Worm (Caenorhabditis elegans) whole organism, L1 larva: ENCODE results near the gene Y69A2AR.25.

ENCODE experiments used
- ceh-8 ChIP-seq: fragments of 200-800 bp; sonication (Bioruptor generic); optimal IDR thresholded peaks from 2 replicates; lab custom pipeline; 2018; ENCODE audit warnings: mild to moderate bottlenecking, missing genetic modification characterization, moderate library complexity, missing compliant biosample characterization
- egl-27 ChIP-seq, 2 experiments: fragments of 150-350 bp in 1 of 2; sonication (generic microtip); optimal IDR thresholded peaks; 3 replicates each; lab custom pipeline; 2017 to 2018; ENCODE audit warnings: missing biosample characterization in 2 of 2, missing genetic modification characterization in 2 of 2, missing genetic modification reagents in 2 of 2
- hlh-4 ChIP-seq: sonication (generic microtip); optimal IDR thresholded peaks from 2 replicates; lab custom pipeline; 2016; ENCODE audit warnings: mild to moderate bottlenecking, missing genetic modification characterization, missing compliant biosample characterization
- jun-1 ChIP-seq: fragments of 150-350 bp; optimal IDR thresholded peaks from 2 replicates; lab custom pipeline; 2014; ENCODE audit warnings: missing biosample characterization, missing genetic modification reagents, missing genetic modification characterization
- lin-14 ChIP-seq: fragments of 200-800 bp; sonication (Bioruptor generic); optimal IDR thresholded peaks from 2 replicates; lab custom pipeline; 2018; ENCODE audit warnings: mild to moderate bottlenecking, missing genetic modification characterization, moderate library complexity, missing compliant biosample characterization
- lin-39 ChIP-seq: fragments of 150-350 bp; optimal IDR thresholded peaks from 2 replicates; lab custom pipeline; 2014; ENCODE audit warnings: missing biosample characterization, missing genetic modification reagents, missing genetic modification characterization
- lsy-2 ChIP-seq, 2 experiments: fragments of 150-350 bp; optimal IDR thresholded peaks; 2 replicates each; lab custom pipeline; 2014; ENCODE audit warnings: missing biosample characterization in 2 of 2, missing genetic modification characterization in 2 of 2
- nhr-47 ChIP-seq: sonication (generic microtip); optimal IDR thresholded peaks from 2 replicates; lab custom pipeline; 2016; ENCODE audit warnings: mild to moderate bottlenecking, missing genetic modification characterization, moderate library complexity, missing compliant biosample characterization
- nhr-76 ChIP-seq: sonication (generic microtip); optimal IDR thresholded peaks from 2 replicates; lab custom pipeline; 2017; ENCODE audit warnings: missing biosample characterization, missing genetic modification characterization
- nhr-84 ChIP-seq: sonication (generic microtip); optimal IDR thresholded peaks from 2 replicates; lab custom pipeline; 2017; ENCODE audit warnings: missing biosample characterization, missing genetic modification characterization
- snu-23 ChIP-seq: sonication (generic microtip); optimal IDR thresholded peaks from 2 replicates; lab custom pipeline; 2016; ENCODE audit warnings: missing genetic modification characterization, missing compliant biosample characterization
- unc-130 ChIP-seq: fragments of 150-350 bp; optimal IDR thresholded peaks from 2 replicates; lab custom pipeline; 2017; ENCODE audit warnings: missing biosample characterization, missing genetic modification characterization, inconsistent platforms
- unc-30 ChIP-seq: sonication (generic microtip); optimal IDR thresholded peaks from 2 replicates; lab custom pipeline; 2017; ENCODE audit warnings: missing biosample characterization, missing genetic modification characterization
- zip-4 ChIP-seq: fragments of 200-800 bp; sonication (Bioruptor generic); optimal IDR thresholded peaks from 2 replicates; lab custom pipeline; 2018; ENCODE audit warnings: mild to moderate bottlenecking, missing genetic modification characterization, moderate library complexity, missing compliant biosample characterization

ce11 chrIV:2526836-2527235 lies 41.3 kb downstream of the Y69A2AR.25 start:
- no peak for TF ChIP-seq nhr-47
- no peak for TF ChIP-seq unc-130 (tag; lab: Kevin White, UChicago)
- no peak for TF ChIP-seq lsy-2 (tag; optimal IDR thresholded peaks at IDR 0.05; lab: Kevin White, UChicago)
- no peak for TF ChIP-seq unc-30 (tag; lab: Kevin White, UChicago)
- no peak for TF ChIP-seq ceh-8 (GFP tag; lab: Kevin White, UChicago)
- no peak for TF ChIP-seq lin-14 (GFP tag; lab: Kevin White, UChicago)
- no peak for TF ChIP-seq jun-1 (tag; lab: Kevin White, UChicago)
- no peak for TF ChIP-seq zip-4
- TF ChIP-seq lin-39 (tag; lab: Kevin White, UChicago) = no peak
- no peak for TF ChIP-seq snu-23
- no peak for TF ChIP-seq hlh-4 (tag; lab: Kevin White, UChicago)
- no peak for TF ChIP-seq egl-27 (tag; optimal IDR thresholded peaks at IDR 0.05; lab: Kevin White, UChicago)
- TF ChIP-seq nhr-84 (tag; lab: Kevin White, UChicago) = no peak
- TF ChIP-seq nhr-76 (tag; lab: Kevin White, UChicago) = no peak
